Worm (Caenorhabditis elegans) whole organism, early embryonic: ENCODE results near the gene fbxb-38.

Source experiments
- B0310.2 ChIP-seq: sonication (generic microtip); optimal IDR thresholded peaks from 2 replicates; lab custom pipeline; 2016; ENCODE audit warnings: mild to moderate bottlenecking, missing genetic modification characterization, missing compliant biosample characterization
- F13C5.2 ChIP-seq: sonication (generic microtip); optimal IDR thresholded peaks from 2 replicates; lab custom pipeline; 2017; ENCODE audit warnings: mild to moderate bottlenecking, missing genetic modification characterization, inconsistent platforms, missing compliant biosample characterization
- aly-1 ChIP-seq: sonication (generic microtip); optimal IDR thresholded peaks from 2 replicates; lab custom pipeline; 2016; ENCODE audit warnings: missing genetic modification characterization, missing compliant biosample characterization
- ama-1 ChIP-seq: fragments of 150-350 bp; optimal IDR thresholded peaks from 2 replicates; lab custom pipeline; 2014
- ceh-13 ChIP-seq: fragments of 200-800 bp; sonication (Bioruptor generic); optimal IDR thresholded peaks from 2 replicates; lab custom pipeline; 2018; ENCODE audit warnings: mild to moderate bottlenecking, missing genetic modification characterization, missing compliant biosample characterization
- ceh-36 ChIP-seq: sonication (generic microtip); optimal IDR thresholded peaks from 2 replicates; lab custom pipeline; 2016; ENCODE audit warnings: missing genetic modification characterization, inconsistent platforms, missing compliant biosample characterization
- ets-7 ChIP-seq: sonication (generic microtip); optimal IDR thresholded peaks from 2 replicates; lab custom pipeline; 2016; ENCODE audit warnings: missing genotype, missing genetic modification characterization, missing compliant biosample characterization
- flt-1 ChIP-seq: fragments of 200-800 bp; sonication (Bioruptor generic); IDR thresholded peaks from 2 replicates; pipeline ENCODE4 v1.3.6; 2022; ENCODE audit warnings: missing genetic modification characterization, missing compliant biosample characterization
- hmbx-1 ChIP-seq: sonication (generic microtip); optimal IDR thresholded peaks from 2 replicates; lab custom pipeline; 2016; ENCODE audit warnings: mild to moderate bottlenecking, missing genetic modification characterization, missing compliant biosample characterization
- hmg-4 ChIP-seq: fragments of 200-800 bp; sonication (Bioruptor generic); optimal IDR thresholded peaks from 2 replicates; lab custom pipeline; 2018; ENCODE audit warnings: mild to moderate bottlenecking, missing genetic modification characterization, missing compliant biosample characterization
- hnd-1 ChIP-seq: sonication (generic microtip); optimal IDR thresholded peaks from 2 replicates; lab custom pipeline; 2016; ENCODE audit warnings: missing genetic modification characterization, missing compliant biosample characterization
- pes-1 ChIP-seq: fragments of 200-800 bp; sonication (Bioruptor generic); IDR thresholded peaks from 2 replicates; pipeline ENCODE4 v1.3.6; 2022; ENCODE audit warnings: missing genetic modification reagents, missing genetic modification characterization, missing compliant biosample characterization
- scrt-1 ChIP-seq: fragments of 200-800 bp; sonication (Bioruptor generic); IDR thresholded peaks from 2 replicates; pipeline ENCODE4 v1.3.6; 2022; ENCODE audit warnings: missing genetic modification characterization, missing compliant biosample characterization
- sea-1 ChIP-seq: fragments of 200-800 bp; sonication (Bioruptor generic); conservative IDR thresholded peaks from 2 replicates; pipeline ENCODE4 v1.3.6; 2022; ENCODE audit warnings: missing genetic modification characterization, missing compliant biosample characterization
- tbx-11 ChIP-seq: fragments of 200-800 bp; sonication (Bioruptor generic); IDR thresholded peaks from 2 replicates; pipeline ENCODE4 v1.3.6; 2022; ENCODE audit warnings: missing genetic modification characterization, missing compliant biosample characterization
- tbx-37 ChIP-seq: fragments of 200-800 bp; sonication (Bioruptor generic); conservative IDR thresholded peaks from 2 replicates; pipeline ENCODE4 v1.3.6; 2022; ENCODE audit warnings: missing genetic modification reagents, missing genetic modification characterization, missing compliant biosample characterization
- tra-4 ChIP-seq: sonication (generic microtip); optimal IDR thresholded peaks from 2 replicates; lab custom pipeline; 2017; ENCODE audit warnings: missing genetic modification characterization, missing compliant biosample characterization

Gene fbxb-38

ce11 chrII:2135604-2136003 lies 33.0 kb downstream of the fbxb-38 start, which contains the start of gene hpo-7:
hpo-7 (minus strand) TSS chrII:2135704.
- TF ChIP-seq ets-7 (tag; lab: Kevin White, UChicago), result no peak
- no peak for TF ChIP-seq tbx-11 (GFP tag; lab: Robert Waterston, UW)
- no peak for TF ChIP-seq sea-1
- TF ChIP-seq hmbx-1, result no peak
- TF ChIP-seq aly-1 (tag; lab: Kevin White, UChicago), result no peak
- TF ChIP-seq ceh-36 (tag; lab: Kevin White, UChicago), result no peak
- no peak for TF ChIP-seq tbx-37 (GFP tag; lab: Robert Waterston, UW)
- TF ChIP-seq tra-4 (tag; lab: Kevin White, UChicago), result no peak
- TF ChIP-seq flt-1 (GFP tag; lab: Robert Waterston, UW), result no peak

ce11 chrII:2130770-2131169 lies 37.8 kb downstream of the fbxb-38 start, which contains the start of gene sdz-28:
sdz-28 (plus strand) TSS chrII:2131070.
- TF ChIP-seq sea-1 (no peak), ama-1 (lab: Kevin White, UChicago) (no peak), tbx-37 (GFP tag; lab: Robert Waterston, UW) (no peak), flt-1 (GFP tag; lab: Robert Waterston, UW) (no peak), tra-4 (tag; lab: Kevin White, UChicago) (no peak), scrt-1 (GFP tag; lab: Robert Waterston, UW) (no peak), tbx-11 (GFP tag; lab: Robert Waterston, UW) (no peak)

- TF ChIP-seq scrt-1 (GFP tag; lab: Robert Waterston, UW) (no peak), tbx-37 (GFP tag; lab: Robert Waterston, UW) (no peak), hnd-1 (no peak), B0310.2 (tag; lab: Kevin White, UChicago) (no peak)
These were observed 45.8 kb downstream of the fbxb-38 start for ce11 chrII:2122762-2123161.

- no peak for TF ChIP-seq hmg-4 (GFP tag; lab: Kevin White, UChicago)
- TF ChIP-seq hmbx-1, result no peak
- no peak for TF ChIP-seq ceh-13 (GFP tag; lab: Kevin White, UChicago)
- no peak for TF ChIP-seq scrt-1 (GFP tag; lab: Robert Waterston, UW)
- no peak for TF ChIP-seq aly-1 (tag; lab: Kevin White, UChicago)
- no peak for TF ChIP-seq F13C5.2 (tag; lab: Kevin White, UChicago)
- no peak for TF ChIP-seq tbx-37 (GFP tag; lab: Robert Waterston, UW)
- no peak for TF ChIP-seq pes-1
- TF ChIP-seq ets-7 (tag; lab: Kevin White, UChicago), result no peak
- no peak for TF ChIP-seq tbx-11 (GFP tag; lab: Robert Waterston, UW)
These were observed 46.5 kb downstream of the fbxb-38 start, which contains the start of gene math-37 for ce11 chrII:2122091-2122490. math-37 (minus strand) TSS chrII:2122191.
